Worm (Caenorhabditis elegans) whole organism, young adult: ENCODE results near the gene srw-79.

Source experiments
- F49E8.2 ChIP-seq: sonication (generic microtip); optimal IDR thresholded peaks from 3 replicates; lab custom pipeline; 2017; ENCODE audit warnings: missing genetic modification characterization, mild to moderate bottlenecking, missing compliant biosample characterization, antibody characterized with exemption, moderate library complexity; ENCODE audit not compliant: insufficient read depth
- K11D2.4 ChIP-seq: fragments of 200-800 bp; sonication (Bioruptor generic); IDR thresholded peaks from 2 replicates; pipeline ENCODE4 v1.3.6; 2022; ENCODE audit warnings: missing genetic modification reagents, missing genetic modification characterization, missing compliant biosample characterization
- Y53G8AR.9 ChIP-seq: fragments of 200-800 bp; sonication (Bioruptor generic); conservative IDR thresholded peaks from 2 replicates; pipeline ENCODE4 v1.3.6; 2022; ENCODE audit warnings: missing genetic modification reagents, missing genetic modification characterization, missing compliant biosample characterization
- Y56A3A.18 ChIP-seq: fragments of 200-800 bp; sonication (Bioruptor generic); IDR thresholded peaks from 2 replicates; pipeline ENCODE4 v1.3.6; 2022; ENCODE audit warnings: missing genetic modification reagents, missing genetic modification characterization, missing compliant biosample characterization
- Y67H2A.10 ChIP-seq: fragments of 200-800 bp; sonication (Bioruptor generic); conservative IDR thresholded peaks from 2 replicates; pipeline ENCODE4 v1.3.6; 2022; ENCODE audit warnings: missing genetic modification reagents, missing genetic modification characterization, missing compliant biosample characterization
- Y79H2A.3 ChIP-seq: fragments of 200-800 bp; sonication (Bioruptor generic); conservative IDR thresholded peaks from 2 replicates; pipeline ENCODE4 v1.3.6; 2022; ENCODE audit warnings: missing genetic modification reagents, missing genetic modification characterization, missing compliant biosample characterization
- aptf-3 ChIP-seq: fragments of 200-800 bp; sonication (Bioruptor generic); IDR thresholded peaks from 2 replicates; pipeline ENCODE4 v1.3.6; 2022; ENCODE audit warnings: missing genetic modification characterization, missing compliant biosample characterization
- athp-1 ChIP-seq: sonication (generic microtip); optimal IDR thresholded peaks from 2 replicates; lab custom pipeline; 2017; ENCODE audit warnings: mild to moderate bottlenecking, missing genetic modification characterization, missing compliant biosample characterization
- attf-3 ChIP-seq: fragments of 200-800 bp; sonication (Bioruptor generic); conservative IDR thresholded peaks from 2 replicates; pipeline ENCODE4 v1.3.6; 2022; ENCODE audit warnings: missing genetic modification reagents, missing genetic modification characterization, missing compliant biosample characterization
- attf-6 ChIP-seq: fragments of 200-800 bp; sonication (Bioruptor generic); IDR thresholded peaks from 2 replicates; pipeline ENCODE4 v1.3.6; 2022; ENCODE audit warnings: missing genetic modification reagents, missing genetic modification characterization, missing compliant biosample characterization
- ceh-100 ChIP-seq: fragments of 200-800 bp; sonication (Bioruptor generic); IDR thresholded peaks from 2 replicates; pipeline ENCODE4 v1.3.6; 2022; ENCODE audit warnings: missing genetic modification reagents, missing genetic modification characterization, missing compliant biosample characterization
- ceh-40 ChIP-seq: fragments of 200-800 bp; sonication (Bioruptor generic); IDR thresholded peaks from 2 replicates; pipeline ENCODE4 v1.3.6; 2022; ENCODE audit warnings: missing genetic modification characterization, missing compliant biosample characterization
- ceh-91 ChIP-seq: fragments of 200-800 bp; sonication (Bioruptor generic); IDR thresholded peaks from 2 replicates; pipeline ENCODE4 v1.3.6; 2022; ENCODE audit warnings: missing genetic modification reagents, missing genetic modification characterization, missing compliant biosample characterization
- efl-1 ChIP-seq: fragments of 150-350 bp; optimal IDR thresholded peaks from 2 replicates; lab custom pipeline; 2014; ENCODE audit warnings: missing biosample characterization, missing genetic modification reagents, missing genetic modification characterization
- ets-4 ChIP-seq: fragments of 200-800 bp; sonication (Bioruptor generic); optimal IDR thresholded peaks from 2 replicates; lab custom pipeline; 2018; ENCODE audit warnings: mild to moderate bottlenecking, missing genetic modification characterization, missing compliant biosample characterization
- hmg-1.2 ChIP-seq: fragments of 200-800 bp; sonication (Bioruptor generic); IDR thresholded peaks from 2 replicates; pipeline ENCODE4 v1.3.6; 2022; ENCODE audit warnings: missing genetic modification reagents, missing genetic modification characterization, missing compliant biosample characterization
- hsf-1 ChIP-seq: fragments of 200-800 bp; sonication (Bioruptor generic); IDR thresholded peaks from 2 replicates; pipeline ENCODE4 v1.3.6; 2022; ENCODE audit warnings: missing genetic modification reagents, missing genetic modification characterization, missing compliant biosample characterization
- lag-1 ChIP-seq: fragments of 200-800 bp; sonication (Bioruptor generic); IDR thresholded peaks from 2 replicates; pipeline ENCODE4 v1.3.6; 2022; ENCODE audit warnings: missing genetic modification reagents, missing genetic modification characterization, missing compliant biosample characterization
- let-526 ChIP-seq: fragments of 200-800 bp; sonication (Bioruptor generic); IDR thresholded peaks from 2 replicates; pipeline ENCODE4 v1.3.6; 2022; ENCODE audit warnings: missing genetic modification reagents, missing genetic modification characterization, missing compliant biosample characterization
- lin-26 ChIP-seq: fragments of 200-800 bp; sonication (Bioruptor generic); IDR thresholded peaks from 2 replicates; pipeline ENCODE4 v1.3.6; 2022; ENCODE audit warnings: missing genetic modification reagents, missing genetic modification characterization, missing compliant biosample characterization
- madf-3 ChIP-seq: fragments of 200-800 bp; sonication (Bioruptor generic); IDR thresholded peaks from 2 replicates; pipeline ENCODE4 v1.3.6; 2022; ENCODE audit warnings: missing genetic modification reagents, missing genetic modification characterization, missing compliant biosample characterization
- mcd-1 ChIP-seq: fragments of 200-800 bp; sonication (Bioruptor generic); IDR thresholded peaks from 2 replicates; pipeline ENCODE4 v1.3.6; 2022; ENCODE audit warnings: missing genetic modification reagents, missing genetic modification characterization, missing compliant biosample characterization
- nfya-2 ChIP-seq: fragments of 200-800 bp; sonication (Bioruptor generic); IDR thresholded peaks from 2 replicates; pipeline ENCODE4 v1.3.6; 2022; ENCODE audit warnings: missing genetic modification reagents, missing genetic modification characterization, missing compliant biosample characterization
- nfyb-1 ChIP-seq: fragments of 200-800 bp; sonication (Bioruptor generic); IDR thresholded peaks from 2 replicates; pipeline ENCODE4 v1.3.6; 2022; ENCODE audit warnings: missing genetic modification reagents, missing genetic modification characterization, missing compliant biosample characterization
- rpc-1 ChIP-seq, 2 experiments: fragments of 150-350 bp in 1 of 2; sonication (generic microtip) in 1 of 2; optimal IDR thresholded peaks; 2 replicates each; lab custom pipeline; 2014 to 2018; ENCODE audit warnings: missing biosample characterization in 1 of 2, missing genetic modification characterization in 1 of 2, missing genetic modification reagents in 1 of 2, missing genotype in 1 of 2
- sdz-38 ChIP-seq: sonication (generic microtip); optimal IDR thresholded peaks from 2 replicates; lab custom pipeline; 2016; ENCODE audit warnings: missing genotype, missing genetic modification characterization, missing compliant biosample characterization
- sea-2 ChIP-seq: fragments of 200-800 bp; sonication (Bioruptor generic); IDR thresholded peaks from 2 replicates; pipeline ENCODE4 v1.3.6; 2022; ENCODE audit warnings: missing genetic modification characterization, missing compliant biosample characterization
- snpc-1.1 ChIP-seq: sonication (generic microtip); optimal IDR thresholded peaks from 2 replicates; lab custom pipeline; 2017; ENCODE audit warnings: missing genetic modification characterization, mild to moderate bottlenecking, missing compliant biosample characterization, antibody characterized with exemption, moderate library complexity, missing genotype, missing genetic modification reagents; ENCODE audit not compliant: insufficient read depth
- snpc-1.3 ChIP-seq: sonication (generic microtip); optimal IDR thresholded peaks from 2 replicates; lab custom pipeline; 2017; ENCODE audit warnings: missing genetic modification characterization, mild to moderate bottlenecking, missing compliant biosample characterization, antibody characterized with exemption, moderate library complexity, missing genotype, missing genetic modification reagents; ENCODE audit not compliant: insufficient read depth
- unc-130 ChIP-seq: sonication (generic microtip); optimal IDR thresholded peaks from 2 replicates; lab custom pipeline; 2016; ENCODE audit warnings: missing genetic modification reagents, missing genetic modification characterization, missing compliant biosample characterization
- unc-62 ChIP-seq: fragments of 150-350 bp; optimal IDR thresholded peaks from 2 replicates; lab custom pipeline; 2014; ENCODE audit warnings: missing biosample characterization, missing genetic modification reagents, missing genetic modification characterization
- zfh-2 ChIP-seq: fragments of 200-800 bp; sonication (Bioruptor generic); conservative IDR thresholded peaks from 2 replicates; pipeline ENCODE4 v1.3.6; 2022; ENCODE audit warnings: missing genetic modification reagents, missing genetic modification characterization, missing compliant biosample characterization
- ztf-28 ChIP-seq: fragments of 200-800 bp; sonication (Bioruptor generic); IDR thresholded peaks from 2 replicates; pipeline ENCODE4 v1.3.6; 2022; ENCODE audit warnings: missing genetic modification reagents, missing genetic modification characterization, missing compliant biosample characterization
- ztf-3 ChIP-seq: fragments of 200-800 bp; sonication (Bioruptor generic); optimal IDR thresholded peaks from 2 replicates; lab custom pipeline; 2018; ENCODE audit warnings: mild to moderate bottlenecking, missing genetic modification characterization, missing compliant biosample characterization

Gene srw-79

DNA sequence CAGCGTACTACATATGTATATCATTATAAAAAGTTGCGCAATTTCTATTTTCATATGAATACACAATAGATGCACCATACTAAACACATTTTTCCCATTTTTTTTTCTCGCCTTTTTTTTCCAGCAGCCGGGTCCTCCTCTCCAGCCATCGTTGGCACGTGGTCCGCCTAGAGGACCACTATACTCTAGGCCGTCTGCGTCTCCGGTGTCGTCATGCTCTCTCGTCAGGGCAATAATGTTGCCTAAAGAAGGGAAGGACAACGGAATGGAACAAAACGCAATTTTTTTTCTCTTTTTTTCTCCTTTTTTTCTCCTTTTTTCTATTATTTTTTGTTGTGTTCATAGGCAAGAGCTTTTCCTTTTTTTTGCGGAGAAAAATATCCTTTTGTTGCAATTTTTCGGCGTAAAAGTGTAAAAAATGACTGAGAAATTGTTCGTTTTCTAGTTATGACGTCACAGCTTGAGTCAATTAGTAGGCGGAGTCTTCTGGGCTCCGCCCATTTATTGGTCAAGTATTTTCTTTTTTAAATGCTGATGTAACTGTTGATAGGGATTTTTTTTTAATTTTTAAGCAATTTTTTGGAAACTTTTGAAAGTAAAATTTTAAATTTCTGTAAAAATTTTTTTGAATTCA lies 16.1 kb downstream of the srw-79 start:
- TF ChIP-seq F49E8.2 (tag; lab: Kevin White, UChicago) (no peak), madf-3 (GFP tag; lab: Robert Waterston, UW) (no peak), zfh-2 (GFP tag; lab: Robert Waterston, UW) (peak; percentile 76), hmg-1.2 (peak; percentile 40; the same call in 1 of the 2 replicates), mcd-1 (0 out of 2 replicates have a peak, but pooled peaks have one; percentile 8)

DNA sequence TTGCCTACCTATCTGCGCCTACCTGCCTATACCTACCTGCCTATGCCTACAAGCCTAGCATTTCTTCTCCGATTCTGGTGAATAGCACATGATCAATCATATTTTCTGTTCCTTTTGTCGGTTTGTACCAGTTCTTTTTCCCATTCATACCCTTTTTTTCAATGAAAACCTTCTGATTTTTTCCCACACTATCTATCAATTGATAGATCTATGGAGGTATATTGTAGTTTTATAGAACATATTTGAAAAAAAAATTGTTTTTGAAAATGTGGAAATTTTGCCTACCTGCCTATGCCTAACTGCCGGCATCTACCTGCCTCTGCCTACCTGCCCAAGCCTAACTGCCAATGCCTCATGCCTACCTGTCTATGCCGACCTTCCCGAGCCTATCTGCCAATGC lies 17.1 kb downstream of the srw-79 start:
- TF ChIP-seq zfh-2 (GFP tag; lab: Robert Waterston, UW) (0 out of 2 replicates have a peak, but pooled peaks have one; percentile 15), lin-26 (GFP tag; lab: Robert Waterston, UW) (no peak), let-526 (GFP tag; lab: Robert Waterston, UW) (no peak), Y79H2A.3 (GFP tag; lab: Robert Waterston, UW) (no peak)

DNA sequence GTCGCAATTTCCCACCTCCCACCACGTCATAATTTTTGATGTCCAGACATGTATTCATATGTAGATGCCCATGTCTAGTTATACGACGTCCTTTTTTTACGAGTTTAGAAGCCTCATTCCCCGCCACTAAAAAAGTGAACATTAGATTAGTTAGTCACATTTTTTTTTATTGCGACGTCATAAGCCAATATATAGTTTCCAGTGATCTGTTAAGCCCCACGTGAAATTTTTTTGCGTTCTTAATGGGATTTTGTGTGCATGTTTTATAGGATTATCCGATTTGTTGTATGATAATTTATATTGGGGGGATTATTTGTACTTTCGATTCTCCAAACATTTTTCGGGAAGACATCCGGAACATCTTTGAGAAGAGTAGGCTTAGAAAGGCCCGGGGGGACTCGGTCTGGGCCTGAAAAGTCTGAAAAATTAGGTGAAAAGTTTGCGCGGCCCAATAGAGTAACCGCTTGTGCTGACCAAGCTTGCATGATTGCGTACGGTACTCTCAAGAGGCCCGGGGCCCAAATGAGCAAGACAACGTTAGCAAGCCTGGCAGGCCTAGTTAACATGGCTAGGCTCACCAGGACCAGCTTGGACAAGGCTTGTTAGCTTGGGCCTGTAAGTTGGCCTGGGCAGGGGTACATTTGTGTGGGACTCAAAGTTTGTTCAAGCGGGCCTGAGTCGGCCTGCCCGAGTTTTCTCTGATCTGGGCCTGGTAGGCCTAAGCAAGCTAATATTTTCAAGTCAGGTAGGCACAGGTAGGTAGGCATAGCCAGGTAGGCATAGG lies 18.9 kb downstream of the srw-79 start:
- TF ChIP-seq zfh-2 (GFP tag; lab: Robert Waterston, UW) (peak; percentile 50; the same call in 1 of the 2 replicates), athp-1 (no peak)

DNA sequence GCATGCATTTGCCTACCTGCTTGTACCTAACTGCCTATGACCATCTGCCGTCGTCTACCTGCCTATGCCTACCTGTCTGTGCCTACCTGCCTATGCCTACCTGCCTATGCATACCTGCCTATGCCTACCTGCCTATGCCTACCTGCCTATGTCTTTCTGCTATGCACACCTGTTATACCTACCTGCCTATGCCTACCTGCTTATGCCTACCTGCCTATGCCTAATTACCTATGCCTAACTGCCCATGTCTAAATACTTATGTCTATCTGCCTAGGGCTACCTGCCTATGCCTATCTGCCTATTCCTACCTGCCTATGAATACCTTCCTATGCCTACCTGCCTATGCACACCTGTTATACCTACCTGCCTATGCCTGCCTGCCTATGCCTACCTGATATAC lies 19.8 kb downstream of the srw-79 start:
- TF ChIP-seq ztf-28 (GFP tag; lab: Robert Waterston, UW) (0 out of 2 replicates have a peak, but pooled peaks have one; percentile 26), hsf-1 (GFP tag; lab: Robert Waterston, UW) (0 out of 2 replicates have a peak, but pooled peaks have one; percentile 28), ceh-40 (GFP tag; lab: Robert Waterston, UW) (no peak)

DNA sequence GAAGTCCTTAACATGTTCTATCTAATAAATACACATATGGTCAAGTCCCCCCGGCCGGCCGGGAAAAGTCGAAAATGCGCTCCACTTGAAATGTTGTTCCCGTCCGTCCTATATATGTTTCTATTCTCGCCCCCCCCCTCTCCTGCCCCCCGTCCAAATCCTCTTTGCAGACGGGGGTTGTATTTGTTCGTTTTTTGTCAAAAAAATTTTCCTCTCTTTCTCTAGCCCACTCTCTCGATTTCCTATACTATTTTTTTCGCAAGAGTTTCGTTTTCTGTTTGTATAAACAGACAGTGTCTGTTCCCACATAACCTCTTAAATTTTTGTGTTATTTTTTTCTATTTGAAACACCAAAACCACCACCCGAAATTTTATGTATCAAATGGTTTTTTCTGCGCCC lies 20.5 kb downstream of the srw-79 start:
- no peak for TF ChIP-seq efl-1 (GFP tag; lab: Kevin White, UChicago)
- TF ChIP-seq nfya-2 (GFP tag; lab: Robert Waterston, UW) = no peak
- TF ChIP-seq hmg-1.2 = peak; percentile 94
- no peak for TF ChIP-seq snpc-1.1 (tag; lab: Kevin White, UChicago)
- TF ChIP-seq ztf-28 (GFP tag; lab: Robert Waterston, UW) = no peak
- no peak for TF ChIP-seq ceh-40 (GFP tag; lab: Robert Waterston, UW)
- TF ChIP-seq, all 124 proteins: peak for 1

DNA sequence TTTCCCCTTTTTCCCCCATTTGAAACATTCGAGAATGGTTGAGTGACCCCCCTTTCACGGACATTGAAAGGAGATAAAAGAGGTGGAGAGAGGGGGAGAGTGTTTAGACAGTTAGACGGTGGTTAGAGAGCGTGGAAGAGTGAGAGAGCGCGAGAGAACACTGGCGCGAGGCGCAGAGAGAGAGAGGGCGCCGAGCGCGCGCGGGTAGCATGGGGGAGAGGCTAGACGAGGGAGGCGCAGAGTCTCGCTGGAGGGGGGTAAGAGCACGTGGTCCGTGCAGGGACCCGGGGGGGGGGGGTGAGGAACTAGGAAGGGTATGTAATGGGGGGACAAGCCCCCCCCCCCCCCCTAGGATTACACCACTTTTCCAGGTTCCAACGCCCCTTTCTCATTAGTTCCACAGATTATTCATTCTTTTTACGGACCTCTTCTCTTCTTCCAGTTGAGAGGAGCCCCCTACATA lies 27.4 kb downstream of the srw-79 start:
- no peak for TF ChIP-seq unc-130 (GFP tag; lab: Kevin White, UChicago)
- TF ChIP-seq nfyb-1 = peak; percentile 97
- peak; percentile 87 for TF ChIP-seq lag-1 (GFP tag; lab: Robert Waterston, UW)
- TF ChIP-seq snpc-1.3 (tag; lab: Kevin White, UChicago) = no peak
- peak; percentile 43 for TF ChIP-seq ets-4 (GFP tag; lab: Kevin White, UChicago)
- peak; percentile 85 for TF ChIP-seq Y53G8AR.9
- no peak for TF ChIP-seq sdz-38
- TF ChIP-seq rpc-1 (optimal IDR thresholded peaks at IDR 0.05; lab: Kevin White, UChicago) = no peak
- no peak for TF ChIP-seq rpc-1 (tag; optimal IDR thresholded peaks at IDR 0.05; lab: Kevin White, UChicago)
- peak; percentile 97 for TF ChIP-seq K11D2.4
- TF ChIP-seq attf-3 (GFP tag; lab: Robert Waterston, UW) = 0 out of 2 replicates have a peak, but pooled peaks have one; percentile 30
- peak; percentile 79; the same call in 1 of the 2 replicates for TF ChIP-seq sea-2
- no peak for TF ChIP-seq ceh-91 (GFP tag; lab: Robert Waterston, UW)
- peak; percentile 49; the same call in 1 of the 2 replicates for TF ChIP-seq attf-6
- TF ChIP-seq Y79H2A.3 (GFP tag; lab: Robert Waterston, UW) = no peak
- peak; percentile 86 for TF ChIP-seq ceh-100 (GFP tag; lab: Robert Waterston, UW)
- TF ChIP-seq unc-62 (GFP tag; lab: Kevin White, UChicago) = no peak
- peak; percentile 44; the same call in 1 of the 2 replicates for TF ChIP-seq Y56A3A.18 (GFP tag; lab: Robert Waterston, UW)
- 0 out of 2 replicates have a peak, but pooled peaks have one; percentile 16 for TF ChIP-seq aptf-3 (GFP tag; lab: Robert Waterston, UW)
- peak; percentile 88 for TF ChIP-seq ztf-3 (GFP tag; lab: Kevin White, UChicago)
- TF ChIP-seq Y67H2A.10 (GFP tag; lab: Robert Waterston, UW) = peak; percentile 59; the same call in 1 of the 2 replicates
- peak; percentile 82 for TF ChIP-seq athp-1
